Fruit fly (Drosophila melanogaster) whole organism, wandering third instar larva: ENCODE data around the gene CG32066.

ENCODE experiments used
- CrebA ChIP-seq: fragments of 200-800 bp; sonication (Bioruptor generic); optimal IDR thresholded peaks from 2 replicates; lab custom pipeline; 2016; ENCODE audit warnings: missing biosample characterization, mild to moderate bottlenecking, missing genetic modification characterization, borderline replicate concordance
- GATAd ChIP-seq: sonication (Bioruptor generic); optimal IDR thresholded peaks from 2 replicates; lab custom pipeline; 2016; ENCODE audit warnings: missing biosample characterization, missing genetic modification characterization
- Jra ChIP-seq: sonication (Bioruptor generic); optimal IDR thresholded peaks from 2 replicates; lab custom pipeline; 2016; ENCODE audit warnings: missing biosample characterization, missing genetic modification characterization
- Sp1 ChIP-seq: fragments of 200-800 bp; sonication (Bioruptor generic); optimal IDR thresholded peaks from 3 replicates; lab custom pipeline; 2019; ENCODE audit warnings: missing biosample characterization, mild to moderate bottlenecking, missing genetic modification characterization, moderate library complexity
- h ChIP-seq: fragments of 200-800 bp; sonication (Bioruptor generic); optimal IDR thresholded peaks from 3 replicates; lab custom pipeline; 2016; ENCODE audit warnings: missing biosample characterization, mild to moderate bottlenecking, missing genetic modification characterization
- lola ChIP-seq: fragments of >200 bp; optimal IDR thresholded peaks from 2 replicates; lab custom pipeline; 2017; ENCODE audit warnings: missing biosample characterization, missing genetic modification characterization
- usp ChIP-seq: fragments of >200 bp; optimal IDR thresholded peaks from 2 replicates; lab custom pipeline; 2017; ENCODE audit warnings: missing biosample characterization, missing genetic modification characterization
- woc ChIP-seq: sonication (Bioruptor generic); optimal IDR thresholded peaks from 2 replicates; lab custom pipeline; 2016; ENCODE audit warnings: missing biosample characterization, mild to moderate bottlenecking, missing genetic modification characterization

dm6 chr3L:10681814-10682213 is 21.0 kb upstream of the CG32066 start:
- TF ChIP-seq usp (GFP tag; lab: Kevin White, UChicago) (no peak), Jra (GFP tag; lab: Kevin White, UChicago) (no peak), Sp1 (peak; percentile 2), CrebA (GFP tag; lab: Kevin White, UChicago) (no peak), GATAd (no peak), lola (no peak), h (GFP tag; lab: Kevin White, UChicago) (peak; percentile 57), woc (GFP tag; lab: Kevin White, UChicago) (no peak)
